Fruit fly (Drosophila melanogaster): ENCODE data around the gene Meics.

Meics gene

DNA sequence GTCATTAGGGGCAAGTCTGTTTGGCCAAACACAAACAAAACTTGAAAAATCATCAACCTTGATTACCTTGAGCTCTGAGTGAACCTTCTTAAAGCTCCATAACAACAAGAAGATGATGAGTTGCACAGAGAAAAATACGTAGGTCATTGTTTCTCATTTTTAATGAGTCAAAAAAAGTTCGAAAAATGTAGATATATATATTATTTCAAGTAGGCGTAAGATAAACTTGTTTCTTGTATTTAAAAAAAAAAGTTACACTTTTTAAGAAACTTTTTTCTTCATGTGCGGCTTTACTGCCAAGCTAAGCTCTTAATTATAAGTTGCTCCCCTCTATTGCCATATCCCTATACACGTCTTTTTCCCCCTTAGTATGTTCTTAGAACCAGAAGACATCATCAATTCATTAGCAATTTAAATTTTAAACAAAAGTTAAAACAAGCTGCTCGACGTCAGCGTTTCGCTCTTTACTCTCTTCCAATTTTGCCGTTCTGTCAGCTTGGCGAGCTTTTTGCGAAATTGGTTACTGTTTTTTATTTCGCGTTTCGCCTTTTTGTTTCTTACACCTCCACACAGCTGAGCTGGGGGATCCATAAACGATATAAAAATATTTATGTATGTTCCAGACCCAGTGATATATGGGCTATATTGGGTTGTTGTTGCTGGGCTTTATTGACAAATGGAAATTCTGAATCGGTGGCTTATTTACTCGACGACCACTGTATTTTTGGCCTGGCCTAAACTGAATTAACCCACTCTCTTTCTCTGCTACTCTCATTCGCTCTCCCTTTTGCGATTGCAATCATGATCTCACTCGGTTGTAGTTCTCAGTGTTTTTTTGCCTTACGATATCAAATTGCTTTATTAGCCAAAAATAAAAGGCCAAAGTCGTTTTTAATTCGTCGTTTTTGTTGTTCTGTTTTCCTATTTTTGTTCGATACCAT is 40.9 kb downstream of the Meics start (continued):
- TF ChIP-seq H2.0 (GFP tag; IDR thresholded peaks at IDR 0.05), result 0 out of 2 replicates have a peak, but pooled peaks have one; percentile 14
- TF ChIP-seq Hmr (GFP tag; optimal IDR thresholded peaks at IDR 0.05), result peak; percentile 16
- no peak for TF ChIP-seq Tbp (GFP tag; optimal IDR thresholded peaks at IDR 0.05)
- peak; percentile 62; the same call in 1 of the 2 replicates for TF ChIP-seq GATAe (GFP tag; conservative IDR thresholded peaks at IDR 0.05)
- TF ChIP-seq CG10147 (GFP tag; optimal IDR thresholded peaks at IDR 0.05), result peak; percentile 50
- TF ChIP-seq Blimp-1 (GFP tag; optimal IDR thresholded peaks at IDR 0.05), result peak; percentile 74
- peak; percentile 49 for TF ChIP-seq Six4 (GFP tag; optimal IDR thresholded peaks at IDR 0.05)
- TF ChIP-seq Opbp (GFP tag; IDR thresholded peaks at IDR 0.05; ENCODE audit: partially characterized antibody), result no peak
- TF ChIP-seq her (GFP tag; optimal IDR thresholded peaks at IDR 0.05), result peak; percentile 8
- TF ChIP-seq bcd (GFP tag; optimal IDR thresholded peaks at IDR 0.05), result peak; percentile 58
- peak; percentile 46; the same call in 1 of the 3 replicates for TF ChIP-seq zfh1 (GFP tag; IDR thresholded peaks at IDR 0.05)
- peak; percentile 54 for TF ChIP-seq CG11504 (tag; optimal IDR thresholded peaks at IDR 0.05)

DNA sequence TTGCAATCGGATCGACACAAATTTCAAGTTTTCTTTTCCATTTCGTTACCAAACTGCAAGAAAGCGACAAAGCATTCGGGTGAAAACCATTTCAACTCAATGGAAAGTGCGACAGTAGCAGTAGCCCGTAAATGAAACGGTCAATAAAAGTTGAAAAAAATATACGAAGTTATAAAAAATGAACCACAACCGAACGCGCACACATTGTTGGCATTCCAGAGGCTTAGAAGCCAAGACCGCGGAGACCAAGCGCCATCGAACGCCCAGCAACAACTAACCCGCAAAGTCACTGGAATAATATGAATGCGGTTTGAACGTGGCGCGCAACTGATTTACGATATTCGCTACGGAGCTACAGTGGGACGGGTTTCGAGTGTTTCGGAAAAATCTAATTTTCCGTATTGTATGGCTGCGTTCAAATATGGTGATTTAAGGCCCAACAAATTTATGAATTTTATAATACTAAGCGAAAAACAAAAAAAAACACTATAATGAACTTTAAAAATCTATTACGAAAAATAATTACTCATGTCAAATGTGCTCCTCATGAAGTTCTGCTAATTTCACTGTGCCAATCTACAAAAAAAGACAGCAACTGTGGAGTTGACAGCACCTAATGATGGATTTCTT is 42.4 kb downstream of the Meics start:
- TF ChIP-seq NfI (GFP tag; optimal IDR thresholded peaks at IDR 0.05) (peak; percentile 48), ash1 (GFP tag; optimal IDR thresholded peaks at IDR 0.05) (no peak), dpn (GFP tag; optimal IDR thresholded peaks at IDR 0.05) (peak; percentile 36 to 48), CG11504 (tag; optimal IDR thresholded peaks at IDR 0.05) (peak; percentile 58), Ssrp (tag; optimal IDR thresholded peaks at IDR 0.05) (peak; percentile 30), B-H1 (GFP tag; IDR thresholded peaks at IDR 0.05) (peak; percentile 29), CG3847 (GFP tag; IDR thresholded peaks at IDR 0.05) (no peak), CG2678 (tag; optimal IDR thresholded peaks at IDR 0.05) (peak; percentile 53), CG18619 (GFP tag; optimal IDR thresholded peaks at IDR 0.05) (peak; percentile 48), CG12104 (GFP tag; optimal IDR thresholded peaks at IDR 0.05) (peak; percentile 45), pum (GFP tag; optimal IDR thresholded peaks at IDR 0.05) (peak; percentile 35), tin (GFP tag; optimal IDR thresholded peaks at IDR 0.05) (peak; percentile 7), Dp (GFP tag; optimal IDR thresholded peaks at IDR 0.05) (peak; percentile 51), Hmx (GFP tag; optimal IDR thresholded peaks at IDR 0.05) (peak; percentile 7), CG1792 (GFP tag; optimal IDR thresholded peaks at IDR 0.05) (peak; percentile 14), crol (GFP tag; IDR thresholded peaks at IDR 0.05) (no peak), HLH3B (GFP tag; IDR thresholded peaks at IDR 0.05) (no peak), dati (GFP tag; IDR thresholded peaks at IDR 0.05) (no peak), CG4424 (GFP tag; optimal IDR thresholded peaks at IDR 0.05) (peak; percentile 34), Sox100B (GFP tag; optimal IDR thresholded peaks at IDR 0.05) (peak; percentile 32), Blimp-1 (GFP tag; optimal IDR thresholded peaks at IDR 0.05) (peak; percentile 13), D19B (GFP tag; optimal IDR thresholded peaks at IDR 0.05) (peak; percentile 14), Taf1 (GFP tag; IDR thresholded peaks at IDR 0.05) (peak; percentile 40; the same call in 1 of the 2 replicates), CG11560 (tag; IDR thresholded peaks at IDR 0.05) (no peak), CG32532 (GFP tag; IDR thresholded peaks at IDR 0.05) (peak; percentile 31; the same call in 1 of the 2 replicates), CG3995 (GFP tag; optimal IDR thresholded peaks at IDR 0.05) (peak; percentile 21), E2f1 (GFP tag; IDR thresholded peaks at IDR 0.05) (no peak), Hmr (GFP tag; optimal IDR thresholded peaks at IDR 0.05) (peak; percentile 53), CG9817 (tag; optimal IDR thresholded peaks at IDR 0.05) (peak; percentile 6), kni (GFP tag; optimal IDR thresholded peaks at IDR 0.05) (peak; percentile 29), CG12744 (GFP tag; optimal IDR thresholded peaks at IDR 0.05) (peak; percentile 0), H2.0 (GFP tag; IDR thresholded peaks at IDR 0.05) (no peak), CG16863 (GFP tag; optimal IDR thresholded peaks at IDR 0.05) (peak; percentile 19), zen (tag; optimal IDR thresholded peaks at IDR 0.05) (peak; percentile 7), az2 (GFP tag; optimal IDR thresholded peaks at IDR 0.05) (peak; percentile 37), CG5180 (GFP tag; optimal IDR thresholded peaks at IDR 0.05) (peak; percentile 88), Jarid2 (GFP tag; optimal IDR thresholded peaks at IDR 0.05) (peak; percentile 68)

Data from whole organism, embryonic.